Worm (Caenorhabditis elegans) whole organism, L2 larva: ENCODE data around the gene tre-2.
A peak's percentile ranks its signal among the peaks of the same experiment; 100 is the strongest.

ENCODE experiments used
- R02D3.7 ChIP-seq: fragments of 150-350 bp; optimal IDR thresholded peaks from 2 replicates; lab custom pipeline; 2014; ENCODE audit warnings: missing biosample characterization, missing genetic modification characterization
- Y55F3AM.14 ChIP-seq: fragments of 200-800 bp; sonication (Bioruptor generic); optimal IDR thresholded peaks from 2 replicates; lab custom pipeline; 2018; ENCODE audit warnings: mild to moderate bottlenecking, missing genetic modification characterization, missing compliant biosample characterization
- ZK546.5 ChIP-seq: sonication (generic microtip); optimal IDR thresholded peaks from 2 replicates; lab custom pipeline; 2017; ENCODE audit warnings: missing biosample characterization, missing genetic modification characterization
- alr-1 ChIP-seq: fragments of 150-350 bp; optimal IDR thresholded peaks from 2 replicates; lab custom pipeline; 2014; ENCODE audit warnings: missing biosample characterization, missing genetic modification characterization
- aly-2 ChIP-seq: fragments of 150-350 bp; optimal IDR thresholded peaks from 2 replicates; lab custom pipeline; 2014; ENCODE audit warnings: missing biosample characterization, missing genetic modification characterization
- ama-1 ChIP-seq: fragments of 150-350 bp; optimal IDR thresholded peaks from 2 replicates; lab custom pipeline; 2018; ENCODE audit warnings: inconsistent platforms
- blmp-1 ChIP-seq: sonication (generic microtip); optimal IDR thresholded peaks from 2 replicates; lab custom pipeline; 2017; ENCODE audit warnings: missing genetic modification characterization, mild to moderate bottlenecking, missing compliant biosample characterization, antibody characterized with exemption, moderate library complexity; ENCODE audit not compliant: insufficient read depth
- ceh-16 ChIP-seq: fragments of 150-350 bp; optimal IDR thresholded peaks from 2 replicates; lab custom pipeline; 2014; ENCODE audit warnings: missing biosample characterization, missing genetic modification characterization
- ceh-82 ChIP-seq: fragments of 150-350 bp; optimal IDR thresholded peaks from 2 replicates; lab custom pipeline; 2014; ENCODE audit warnings: missing biosample characterization, missing genetic modification characterization
- egl-27 ChIP-seq: sonication (generic microtip); optimal IDR thresholded peaks from 3 replicates; lab custom pipeline; 2017; ENCODE audit warnings: missing biosample characterization, missing genetic modification reagents, missing genetic modification characterization
- elt-1 ChIP-seq: fragments of 150-350 bp; optimal IDR thresholded peaks from 2 replicates; lab custom pipeline; 2014; ENCODE audit warnings: missing biosample characterization, missing genetic modification characterization
- elt-3 ChIP-seq: sonication (generic microtip); optimal IDR thresholded peaks from 2 replicates; lab custom pipeline; 2017; ENCODE audit warnings: missing biosample characterization, missing genetic modification characterization
- fos-1 ChIP-seq: fragments of 150-350 bp; optimal IDR thresholded peaks from 2 replicates; lab custom pipeline; 2014; ENCODE audit warnings: missing biosample characterization, missing genetic modification characterization
- gmeb-1 ChIP-seq: fragments of 150-350 bp; optimal IDR thresholded peaks from 2 replicates; lab custom pipeline; 2014; ENCODE audit warnings: missing biosample characterization, missing genetic modification characterization
- lin-13 ChIP-seq: fragments of 150-350 bp; optimal IDR thresholded peaks from 2 replicates; lab custom pipeline; 2014; ENCODE audit warnings: missing biosample characterization, missing genetic modification reagents, missing genetic modification characterization
- lin-39 ChIP-seq: fragments of 150-350 bp; optimal IDR thresholded peaks from 2 replicates; lab custom pipeline; 2014; ENCODE audit warnings: missing biosample characterization, missing genetic modification reagents, missing genetic modification characterization
- lsy-2 ChIP-seq, 2 experiments: fragments of 150-350 bp in 1 of 2; sonication (generic microtip) in 1 of 2; optimal IDR thresholded peaks; 2 replicates each; lab custom pipeline; 2014 to 2017; ENCODE audit warnings: missing biosample characterization in 2 of 2, missing genetic modification characterization in 2 of 2
- mbf-1 ChIP-seq: sonication (generic microtip); optimal IDR thresholded peaks from 2 replicates; lab custom pipeline; 2017; ENCODE audit warnings: missing biosample characterization, missing genetic modification characterization
- mdl-1 ChIP-seq, 2 experiments: fragments of 150-350 bp in 1 of 2; sonication (generic microtip) in 1 of 2; optimal IDR thresholded peaks; 2 replicates each; lab custom pipeline; 2017; ENCODE audit warnings: missing biosample characterization in 2 of 2, missing genetic modification characterization in 2 of 2
- nhr-11 ChIP-seq: fragments of 150-350 bp; optimal IDR thresholded peaks from 2 replicates; lab custom pipeline; 2014; ENCODE audit warnings: missing biosample characterization, missing genetic modification characterization
- nhr-12 ChIP-seq: fragments of 150-350 bp; optimal IDR thresholded peaks from 2 replicates; lab custom pipeline; 2014; ENCODE audit warnings: missing biosample characterization, missing genetic modification characterization
- nhr-129 ChIP-seq: fragments of 150-350 bp; optimal IDR thresholded peaks from 2 replicates; lab custom pipeline; 2014; ENCODE audit warnings: missing biosample characterization, missing genetic modification characterization
- nhr-21 ChIP-seq: fragments of 150-350 bp; optimal IDR thresholded peaks from 2 replicates; lab custom pipeline; 2014; ENCODE audit warnings: missing biosample characterization, missing genetic modification characterization
- nhr-23 ChIP-seq: fragments of 150-350 bp; optimal IDR thresholded peaks from 2 replicates; lab custom pipeline; 2014; ENCODE audit warnings: missing biosample characterization, missing genetic modification reagents, missing genetic modification characterization
- nhr-237 ChIP-seq: fragments of 150-350 bp; optimal IDR thresholded peaks from 2 replicates; lab custom pipeline; 2014; ENCODE audit warnings: missing biosample characterization, missing genetic modification characterization
- nhr-25 ChIP-seq: fragments of 150-350 bp; sonication (generic microtip); optimal IDR thresholded peaks from 3 replicates; lab custom pipeline; 2014; ENCODE audit warnings: missing biosample characterization, missing genetic modification characterization
- nhr-77 ChIP-seq: fragments of 150-350 bp; optimal IDR thresholded peaks from 2 replicates; lab custom pipeline; 2014; ENCODE audit warnings: missing biosample characterization, missing genetic modification characterization
- peb-1 ChIP-seq: fragments of 150-350 bp; optimal IDR thresholded peaks from 2 replicates; lab custom pipeline; 2014; ENCODE audit warnings: missing biosample characterization, missing genetic modification characterization
- sem-4 ChIP-seq: fragments of 150-350 bp; optimal IDR thresholded peaks from 2 replicates; lab custom pipeline; 2014; ENCODE audit warnings: missing biosample characterization, missing genetic modification reagents, missing genetic modification characterization
- skn-1 ChIP-seq: sonication (generic microtip); optimal IDR thresholded peaks from 2 replicates; lab custom pipeline; 2017; ENCODE audit warnings: missing biosample characterization, missing genetic modification characterization
- sma-3 ChIP-seq: sonication (generic microtip); optimal IDR thresholded peaks from 2 replicates; lab custom pipeline; 2016; ENCODE audit warnings: missing genetic modification reagents, missing genetic modification characterization, missing compliant biosample characterization
- sma-9 ChIP-seq, 2 experiments: fragments of 150-350 bp in 1 of 2; sonication (generic microtip) in 1 of 2; optimal IDR thresholded peaks; 2 replicates each; lab custom pipeline; 2014 to 2016; ENCODE audit warnings: missing genetic modification characterization in 2 of 2, mild to moderate bottlenecking in 1 of 2, missing biosample characterization in 1 of 2, missing compliant biosample characterization in 1 of 2, missing genetic modification reagents in 1 of 2, moderate library complexity in 1 of 2
- snpc-4 ChIP-seq: fragments of 150-350 bp; optimal IDR thresholded peaks from 2 replicates; lab custom pipeline; 2014; ENCODE audit warnings: missing biosample characterization, missing genetic modification characterization
- unc-39 ChIP-seq: fragments of 150-350 bp; optimal IDR thresholded peaks from 2 replicates; lab custom pipeline; 2014; ENCODE audit warnings: missing biosample characterization, missing genetic modification characterization
- unc-55 ChIP-seq: fragments of 150-350 bp; sonication (generic microtip); optimal IDR thresholded peaks from 3 replicates; lab custom pipeline; 2014; ENCODE audit warnings: missing biosample characterization, missing genetic modification reagents, missing genetic modification characterization
- unc-62 ChIP-seq: fragments of 150-350 bp; optimal IDR thresholded peaks from 2 replicates; lab custom pipeline; 2014; ENCODE audit warnings: missing biosample characterization, missing genetic modification reagents, missing genetic modification characterization
- zag-1 ChIP-seq: fragments of 150-350 bp; optimal IDR thresholded peaks from 2 replicates; lab custom pipeline; 2014; ENCODE audit warnings: missing biosample characterization, missing genetic modification characterization
- ztf-1 ChIP-seq: fragments of 200-800 bp; sonication (Bioruptor generic); conservative IDR thresholded peaks from 2 replicates; pipeline ENCODE4 v1.3.6; 2022; ENCODE audit warnings: missing genetic modification characterization, missing compliant biosample characterization
- ztf-11 ChIP-seq: sonication (generic microtip); optimal IDR thresholded peaks from 2 replicates; lab custom pipeline; 2017; ENCODE audit warnings: missing biosample characterization, missing genetic modification characterization
- ztf-4 ChIP-seq: fragments of 150-350 bp; optimal IDR thresholded peaks from 2 replicates; lab custom pipeline; 2014; ENCODE audit warnings: missing biosample characterization, missing genetic modification characterization

tre-2 gene

ce11 chrIV:6883342-6883741 is at the start of gene tre-2:
TSS of gene tre-2 (minus strand) at chrIV:6883442.
- no peak for TF ChIP-seq mdl-1 (tag; optimal IDR thresholded peaks at IDR 0.05; lab: Kevin White, UChicago)
- TF ChIP-seq nhr-23 (tag; lab: Kevin White, UChicago): no peak
- no peak for TF ChIP-seq ztf-4 (tag; lab: Kevin White, UChicago)
- TF ChIP-seq Y55F3AM.14 (GFP tag; lab: Kevin White, UChicago): no peak
- TF ChIP-seq sma-9 (GFP tag; optimal IDR thresholded peaks at IDR 0.05; lab: Kevin White, UChicago): no peak
- TF ChIP-seq sma-9 (tag; optimal IDR thresholded peaks at IDR 0.05; lab: Kevin White, UChicago): no peak
- TF ChIP-seq gmeb-1: no peak
- no peak for TF ChIP-seq ztf-1
- no peak for TF ChIP-seq nhr-77 (tag; lab: Kevin White, UChicago)
- TF ChIP-seq R02D3.7 (tag; lab: Kevin White, UChicago): no peak
- no peak for TF ChIP-seq nhr-25
- no peak for TF ChIP-seq ZK546.5 (tag; lab: Kevin White, UChicago)
- TF ChIP-seq unc-39: no peak
- no peak for TF ChIP-seq nhr-11
- no peak for TF ChIP-seq blmp-1 (tag; lab: Kevin White, UChicago)
- TF ChIP-seq alr-1 (tag; lab: Kevin White, UChicago): no peak
- TF ChIP-seq fos-1: no peak
- no peak for TF ChIP-seq snpc-4 (tag; lab: Kevin White, UChicago)
- no peak for TF ChIP-seq nhr-21 (tag; lab: Kevin White, UChicago)
- TF ChIP-seq, all 48 proteins: peak for 0

- TF ChIP-seq ceh-16: no peak
- TF ChIP-seq fos-1: no peak
Observed at ce11 chrIV:6928417-6928816, 45.2 kb upstream of the tre-2 start, which contains the start of gene cest-6. TSS of gene cest-6 (minus strand) at chrIV:6928517.

- TF ChIP-seq unc-62 (GFP tag; lab: Kevin White, UChicago) (no peak), nhr-21 (tag; lab: Kevin White, UChicago) (no peak)
Observed at ce11 chrIV:6925520-6925919, 42.3 kb upstream of the tre-2 start.

- no peak for TF ChIP-seq sma-9 (GFP tag; optimal IDR thresholded peaks at IDR 0.05; lab: Kevin White, UChicago)
- no peak for TF ChIP-seq sma-9 (tag; optimal IDR thresholded peaks at IDR 0.05; lab: Kevin White, UChicago)
- TF ChIP-seq mbf-1 (tag; lab: Kevin White, UChicago): no peak
- TF ChIP-seq R02D3.7 (tag; lab: Kevin White, UChicago): no peak
Observed at ce11 chrIV:6923070-6923469, 39.8 kb upstream of the tre-2 start, which contains the start of gene T22D1.1. TSS of gene T22D1.1 (plus strand) at chrIV:6923370.

ce11 chrIV:6920063-6920462 is 36.8 kb upstream of the tre-2 start, which contains the start of gene T22D1.18:
TSS of gene T22D1.18 (minus strand) at chrIV:6920163.
- TF ChIP-seq lsy-2 (tag; optimal IDR thresholded peaks at IDR 0.05; lab: Kevin White, UChicago) (no peak), nhr-129 (tag; lab: Kevin White, UChicago) (no peak), ama-1 (lab: Kevin White, UChicago) (no peak), elt-1 (tag; lab: Kevin White, UChicago) (no peak)

- TF ChIP-seq R02D3.7 (tag; lab: Kevin White, UChicago) (peak; percentile 41), fos-1 (peak; percentile 77), lin-39 (tag; lab: Kevin White, UChicago) (no peak), zag-1 (peak; percentile 59), blmp-1 (tag; lab: Kevin White, UChicago) (peak; percentile 82), unc-62 (GFP tag; lab: Kevin White, UChicago) (no peak), nhr-237 (tag; lab: Kevin White, UChicago) (no peak), ztf-1 (no peak), gmeb-1 (peak; percentile 93), sem-4 (peak; percentile 58), Y55F3AM.14 (GFP tag; lab: Kevin White, UChicago) (no peak), unc-55 (GFP tag; lab: Kevin White, UChicago) (peak; percentile 94), skn-1 (tag; lab: Kevin White, UChicago) (no peak), ZK546.5 (tag; lab: Kevin White, UChicago) (peak; percentile 49), nhr-11 (no peak), ceh-82 (peak; percentile 65), peb-1 (tag; lab: Kevin White, UChicago) (no peak), egl-27 (peak; percentile 50), mbf-1 (tag; lab: Kevin White, UChicago) (no peak), nhr-21 (tag; lab: Kevin White, UChicago) (peak; percentile 86), nhr-12 (no peak), lin-13 (peak; percentile 90), ztf-11 (tag; lab: Kevin White, UChicago) (no peak), alr-1 (tag; lab: Kevin White, UChicago) (no peak), aly-2 (tag; lab: Kevin White, UChicago) (no peak), sma-9 (GFP tag; optimal IDR thresholded peaks at IDR 0.05; lab: Kevin White, UChicago) (peak; percentile 87), sma-9 (tag; optimal IDR thresholded peaks at IDR 0.05; lab: Kevin White, UChicago) (no peak), nhr-25 (peak; percentile 91), elt-3 (no peak), unc-39 (no peak), sma-3 (GFP tag; lab: Kevin White, UChicago) (peak; percentile 89), elt-1 (tag; lab: Kevin White, UChicago) (no peak)
Observed at ce11 chrIV:6919318-6919717, 36.1 kb upstream of the tre-2 start, which contains the start of gene ruvb-2. TSS of gene ruvb-2 (minus strand) at chrIV:6919406.
